Fruit fly (Drosophila melanogaster): ENCODE results near the gene CG10853.
A peak's percentile ranks its signal among the peaks of the same experiment; 100 is the strongest.

The CG10853 gene

DNA sequence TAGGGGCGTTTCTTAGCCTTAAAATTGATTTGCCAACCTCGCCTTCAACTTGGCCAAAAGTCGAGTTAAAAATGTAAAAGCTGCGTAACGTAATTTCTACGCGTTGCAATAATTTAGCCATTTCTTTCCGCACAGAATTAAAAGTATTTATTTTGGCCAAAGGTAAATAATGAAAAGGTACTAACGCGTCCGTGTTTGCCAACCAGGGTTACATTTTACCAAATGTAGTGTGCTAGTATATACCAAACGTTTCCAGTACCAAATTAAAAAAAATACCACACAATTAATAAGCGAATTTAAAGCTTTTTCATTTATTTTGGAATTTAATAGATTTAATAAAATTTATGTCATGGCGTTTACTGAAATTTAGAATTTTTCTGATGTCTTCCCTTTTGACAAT is 48.7 kb upstream of the CG10853 start, which contains the start of gene Ccz1 (continued):
- no peak for TF ChIP-seq knrl (GFP tag; IDR thresholded peaks at IDR 0.05; ENCODE audit: partially characterized antibody)
- peak; percentile 58 for TF ChIP-seq trem (tag; optimal IDR thresholded peaks at IDR 0.05)
- TF ChIP-seq Pdp1 (GFP tag; optimal IDR thresholded peaks at IDR 0.05), result peak; percentile 36 to 76
- no peak for TF ChIP-seq zen2 (GFP tag; IDR thresholded peaks at IDR 0.05; ENCODE audit: partially characterized antibody)
- no peak for TF ChIP-seq pb (GFP tag; optimal IDR thresholded peaks at IDR 0.05)
- TF ChIP-seq Max (GFP tag; optimal IDR thresholded peaks at IDR 0.05), result peak; percentile 67
- TF ChIP-seq pan (optimal IDR thresholded peaks at IDR 0.05), result no peak
- TF ChIP-seq pan (GFP tag; optimal IDR thresholded peaks at IDR 0.05 in 1 of 2, IDR thresholded peaks at IDR 0.05 in 1 of 2), result no peak
- no peak for TF ChIP-seq CG17361 (GFP tag; IDR thresholded peaks at IDR 0.05)
- TF ChIP-seq fu2 (GFP tag; optimal IDR thresholded peaks at IDR 0.05), result peak; percentile 54
- TF ChIP-seq ttk (GFP tag; IDR thresholded peaks at IDR 0.05), result no peak
- peak; percentile 49 for TF ChIP-seq NC2α (GFP tag; optimal IDR thresholded peaks at IDR 0.05)
- peak; percentile 71 for TF ChIP-seq maf-S (GFP tag; optimal IDR thresholded peaks at IDR 0.05)
- TF ChIP-seq CG3065 (GFP tag; optimal IDR thresholded peaks at IDR 0.05), result peak; percentile 42
- TF ChIP-seq Fer1 (GFP tag; optimal IDR thresholded peaks at IDR 0.05), result peak; percentile 54
- peak; percentile 58 for TF ChIP-seq CG17829 (tag; optimal IDR thresholded peaks at IDR 0.05)
- peak; percentile 52 for TF ChIP-seq Bteb2 (GFP tag; optimal IDR thresholded peaks at IDR 0.05)
- no peak for TF ChIP-seq Hand (GFP tag; optimal IDR thresholded peaks at IDR 0.05)
- TF ChIP-seq cato (GFP tag; optimal IDR thresholded peaks at IDR 0.05; ENCODE audit: borderline replicate concordance), result peak; percentile 72
- TF ChIP-seq Trl (optimal IDR thresholded peaks at IDR 0.05), result no peak
- TF ChIP-seq Trl (GFP tag; optimal IDR thresholded peaks at IDR 0.05), result peak; percentile 83
- TF ChIP-seq ranshi (GFP tag; IDR thresholded peaks at IDR 0.05), result no peak
- peak; percentile 59 for TF ChIP-seq Fer3 (tag; optimal IDR thresholded peaks at IDR 0.05)
- TF ChIP-seq CG10462 (GFP tag; optimal IDR thresholded peaks at IDR 0.05), result peak; percentile 59
- TF ChIP-seq CG12219 (GFP tag; optimal IDR thresholded peaks at IDR 0.05), result no peak
- TF ChIP-seq CG16815 (GFP tag; optimal IDR thresholded peaks at IDR 0.05), result peak; percentile 5
- TF ChIP-seq PHDP (tag; optimal IDR thresholded peaks at IDR 0.05), result peak; percentile 61
- TF ChIP-seq disco-r (GFP tag; optimal IDR thresholded peaks at IDR 0.05), result peak; percentile 34
- TF ChIP-seq CG17568 (GFP tag; optimal IDR thresholded peaks at IDR 0.05), result peak; percentile 63
- TF ChIP-seq Kr (GFP tag; optimal IDR thresholded peaks at IDR 0.05), result no peak
- TF ChIP-seq CG6683 (GFP tag; optimal IDR thresholded peaks at IDR 0.05), result no peak
- peak; percentile 6 for TF ChIP-seq CG11723 (GFP tag; optimal IDR thresholded peaks at IDR 0.05)
- TF ChIP-seq CG2712 (tag; optimal IDR thresholded peaks at IDR 0.05), result peak; percentile 23
- no peak for TF ChIP-seq CG6654 (GFP tag; optimal IDR thresholded peaks at IDR 0.05)
- no peak for TF ChIP-seq CG8478 (optimal IDR thresholded peaks at IDR 0.05)
- no peak for TF ChIP-seq dan (GFP tag; IDR thresholded peaks at IDR 0.05)
- TF ChIP-seq cwo (GFP tag; optimal IDR thresholded peaks at IDR 0.05), result no peak
- no peak for TF ChIP-seq C15 (GFP tag; IDR thresholded peaks at IDR 0.05)
- peak; percentile 65 for TF ChIP-seq Sox102F (GFP tag; optimal IDR thresholded peaks at IDR 0.05)
- peak; percentile 59 for TF ChIP-seq CG17385 (GFP tag; optimal IDR thresholded peaks at IDR 0.05)
- TF ChIP-seq CG6254 (GFP tag; optimal IDR thresholded peaks at IDR 0.05), result no peak
- no peak for TF ChIP-seq CG7963 (GFP tag; IDR thresholded peaks at IDR 0.05; ENCODE audit: partially characterized antibody)
- peak; percentile 22 for TF ChIP-seq az2 (GFP tag; optimal IDR thresholded peaks at IDR 0.05)
- peak; percentile 62 for TF ChIP-seq ERR (GFP tag; optimal IDR thresholded peaks at IDR 0.05)
- TF ChIP-seq fd64A (GFP tag; optimal IDR thresholded peaks at IDR 0.05), result peak; percentile 38
- TF ChIP-seq ro (GFP tag; IDR thresholded peaks at IDR 0.05), result no peak
- peak; percentile 64 for TF ChIP-seq Meics (GFP tag; optimal IDR thresholded peaks at IDR 0.05)
- TF ChIP-seq Deaf1 (tag; optimal IDR thresholded peaks at IDR 0.05), result no peak
- TF ChIP-seq CG12659 (GFP tag; optimal IDR thresholded peaks at IDR 0.05), result peak; percentile 93
- TF ChIP-seq tx (GFP tag; optimal IDR thresholded peaks at IDR 0.05), result peak; percentile 76
- TF ChIP-seq Antp (GFP tag; optimal IDR thresholded peaks at IDR 0.05), result peak; percentile 61
- TF ChIP-seq CG7745 (tag; optimal IDR thresholded peaks at IDR 0.05), result no peak
